Fruit fly (Drosophila melanogaster) whole organism, embryonic: Measurements from ENCODE around the gene sesB.
A peak's percentile ranks its signal among the peaks of the same experiment; 100 is the strongest.

Source experiments
- Adf1 ChIP-seq: fragments of 200-800 bp; sonication (Bioruptor generic); IDR thresholded peaks from 2 replicates; pipeline ENCODE4 v1.3.6; 2022; ENCODE audit warnings: missing biosample characterization, missing genetic modification characterization
- Bgb ChIP-seq: fragments of 200-800 bp; sonication (Bioruptor generic); IDR thresholded peaks from 2 replicates; pipeline ENCODE4 v1.3.6; 2022; ENCODE audit warnings: missing biosample characterization, missing genetic modification characterization; ENCODE audit not compliant: partially characterized antibody
- CG10321 ChIP-seq: fragments of 200-800 bp; sonication (Bioruptor generic); IDR thresholded peaks from 2 replicates; pipeline ENCODE4 v1.3.6; 2022; ENCODE audit warnings: missing biosample characterization, missing genetic modification characterization
- CG11696 ChIP-seq: fragments of 200-800 bp; sonication (Bioruptor generic); IDR thresholded peaks from 2 replicates; pipeline ENCODE4 v1.3.6; 2022; ENCODE audit warnings: missing biosample characterization, missing genetic modification characterization
- CG12391 ChIP-seq: fragments of 200-800 bp; sonication (Bioruptor generic); optimal IDR thresholded peaks from 3 replicates; lab custom pipeline; 2018; ENCODE audit warnings: missing biosample characterization, mild to moderate bottlenecking, missing genetic modification characterization, moderate library complexity
- CG13894 ChIP-seq: fragments of 200-800 bp; sonication (Bioruptor generic); optimal IDR thresholded peaks from 3 replicates; lab custom pipeline; 2018; ENCODE audit warnings: missing biosample characterization, mild to moderate bottlenecking, missing genetic modification characterization, moderate library complexity
- CG16779 ChIP-seq: fragments of 200-800 bp; sonication (Bioruptor generic); IDR thresholded peaks from 2 replicates; pipeline ENCODE4 v1.3.6; 2022; ENCODE audit warnings: missing biosample characterization, missing genetic modification characterization
- CG17385 ChIP-seq: fragments of 200-800 bp; sonication (Bioruptor generic); optimal IDR thresholded peaks from 3 replicates; lab custom pipeline; 2018; ENCODE audit warnings: missing biosample characterization, mild to moderate bottlenecking, missing genetic modification characterization
- CG1832 ChIP-seq: fragments of 200-800 bp; sonication (Bioruptor generic); optimal IDR thresholded peaks from 2 replicates; lab custom pipeline; 2017; ENCODE audit warnings: missing biosample characterization, mild to moderate bottlenecking, missing genetic modification characterization, inconsistent platforms
- CG2129 ChIP-seq: fragments of 200-800 bp; sonication (Bioruptor generic); IDR thresholded peaks from 2 replicates; pipeline ENCODE4 v1.3.6; 2022; ENCODE audit warnings: missing biosample characterization, missing genetic modification characterization; ENCODE audit not compliant: partially characterized antibody
- CG2199 ChIP-seq: fragments of 200-800 bp; sonication (Bioruptor generic); IDR thresholded peaks from 3 replicates; pipeline ENCODE4 v1.3.6; 2022; ENCODE audit warnings: missing biosample characterization, missing genetic modification characterization
- CG2678 ChIP-seq: fragments of 200-800 bp; sonication (Bioruptor generic); optimal IDR thresholded peaks from 3 replicates; lab custom pipeline; 2019; ENCODE audit warnings: missing biosample characterization, mild to moderate bottlenecking, missing genetic modification characterization, moderate library complexity
- CG5245 ChIP-seq: fragments of 200-800 bp; sonication (Bioruptor generic); optimal IDR thresholded peaks from 3 replicates; lab custom pipeline; 2016; ENCODE audit warnings: missing biosample characterization, missing genetic modification characterization
- CG6254 ChIP-seq: fragments of 200-800 bp; sonication (Bioruptor generic); optimal IDR thresholded peaks from 3 replicates; lab custom pipeline; 2017; ENCODE audit warnings: mild to moderate bottlenecking, missing biosample characterization, missing genetic modification reagents, missing genetic modification characterization
- CG7745 ChIP-seq: fragments of 200-800 bp; sonication (Bioruptor generic); optimal IDR thresholded peaks from 2 replicates; lab custom pipeline; 2018; ENCODE audit warnings: missing biosample characterization, mild to moderate bottlenecking, missing genetic modification characterization, moderate library complexity
- CG8290 ChIP-seq, 3 experiments: fragments of 200-800 bp; sonication (Bioruptor generic); optimal IDR thresholded peaks; 2 replicates each; lab custom pipeline; 2016 to 2019; ENCODE audit warnings: missing biosample characterization in 3 of 3, missing genetic modification characterization in 3 of 3, mild to moderate bottlenecking in 2 of 3, moderate library complexity in 1 of 3
- CG8478 ChIP-seq: fragments of >200 bp; optimal IDR thresholded peaks from 2 replicates; lab custom pipeline; 2018
- Hr78 ChIP-seq, 2 experiments: fragments of 200-800 bp in 1 of 2; fragments of >200 bp in 1 of 2; sonication (Bioruptor generic) in 1 of 2; optimal IDR thresholded peaks; 2 replicates each; lab custom pipeline; 2017 to 2019; ENCODE audit warnings: missing biosample characterization in 2 of 2, missing genetic modification characterization in 2 of 2, mild to moderate bottlenecking in 1 of 2, moderate library complexity in 1 of 2
- Med ChIP-seq: fragments of 200-800 bp; sonication (Bioruptor generic); peaks from one replicate; lab custom pipeline; 2016; ENCODE audit warnings: missing biosample characterization, missing genetic modification characterization, mild to moderate bottlenecking, inconsistent platforms, moderate library complexity
- Myb ChIP-seq: fragments of 200-800 bp; sonication (Bioruptor generic); optimal IDR thresholded peaks from 2 replicates; lab custom pipeline; 2016; ENCODE audit warnings: missing biosample characterization, missing genetic modification characterization
- Nf-YC ChIP-seq: fragments of 200-800 bp; optimal IDR thresholded peaks from 3 replicates; lab custom pipeline; 2019; ENCODE audit warnings: missing biosample characterization, mild to moderate bottlenecking, missing genetic modification characterization, moderate library complexity
- Opbp ChIP-seq: fragments of 200-800 bp; sonication (Bioruptor generic); IDR thresholded peaks from 3 replicates; pipeline ENCODE4 v1.3.6; 2022; ENCODE audit warnings: missing biosample characterization, missing genetic modification characterization; ENCODE audit not compliant: partially characterized antibody
- Trl ChIP-seq, 3 experiments: fragments of >200 bp in 2 of 3; fragments of 200-800 bp in 1 of 3; sonication (Bioruptor generic) in 1 of 3; optimal IDR thresholded peaks; 2 replicates in 1 of 3; 3 replicates in 2 of 3; lab custom pipeline; 2016 to 2017; ENCODE audit warnings: missing biosample characterization in 1 of 3, missing genetic modification characterization in 1 of 3
- Usf ChIP-seq: fragments of 200-800 bp; sonication (Bioruptor generic); optimal IDR thresholded peaks from 2 replicates; lab custom pipeline; 2017; ENCODE audit warnings: missing genotype, missing biosample characterization, missing genetic modification characterization
- amos ChIP-seq: fragments of 200-800 bp; sonication (Bioruptor generic); IDR thresholded peaks from 2 replicates; pipeline ENCODE4 v1.3.6; 2022; ENCODE audit warnings: missing biosample characterization, missing genetic modification characterization; ENCODE audit not compliant: partially characterized antibody
- ap ChIP-seq: fragments of 200-800 bp; sonication (Bioruptor generic); IDR thresholded peaks from 2 replicates; pipeline ENCODE4 v1.3.6; 2022; ENCODE audit warnings: missing biosample characterization, missing genetic modification characterization
- caup ChIP-seq: fragments of 200-800 bp; sonication (Bioruptor generic); optimal IDR thresholded peaks from 3 replicates; lab custom pipeline; 2017; ENCODE audit warnings: missing biosample characterization, mild to moderate bottlenecking, missing genetic modification characterization, moderate library complexity; ENCODE audit not compliant: severe bottlenecking
- cg ChIP-seq: fragments of 200-800 bp; sonication (Bioruptor generic); optimal IDR thresholded peaks from 3 replicates; lab custom pipeline; 2019; ENCODE audit warnings: missing biosample characterization, mild to moderate bottlenecking, missing genetic modification characterization, moderate library complexity
- chinmo ChIP-seq: fragments of 200-800 bp; sonication (Bioruptor generic); IDR thresholded peaks from 4 replicates; pipeline ENCODE4 v1.3.6; 2022; ENCODE audit warnings: missing biosample characterization, missing genetic modification characterization; ENCODE audit not compliant: partially characterized antibody
- chn ChIP-seq: fragments of 200-800 bp; sonication (Bioruptor generic); optimal IDR thresholded peaks from 2 replicates; lab custom pipeline; 2016; ENCODE audit warnings: missing biosample characterization, missing genetic modification characterization
- ci ChIP-seq: fragments of 200-800 bp; sonication (Bioruptor generic); IDR thresholded peaks from 3 replicates; pipeline ENCODE4 v1.3.6; 2022; ENCODE audit warnings: missing biosample characterization, missing genetic modification characterization
- crol ChIP-seq: fragments of 200-800 bp; sonication (Bioruptor generic); IDR thresholded peaks from 2 replicates; pipeline ENCODE4 v1.3.6; 2022; ENCODE audit warnings: missing biosample characterization, missing genetic modification characterization
- fu2 ChIP-seq: fragments of 200-800 bp; sonication (Bioruptor generic); optimal IDR thresholded peaks from 2 replicates; lab custom pipeline; 2016; ENCODE audit warnings: missing biosample characterization, missing genetic modification characterization
- grau ChIP-seq: fragments of 200-800 bp; optimal IDR thresholded peaks from 3 replicates; lab custom pipeline; 2019; ENCODE audit warnings: missing biosample characterization, mild to moderate bottlenecking, missing genetic modification characterization, moderate library complexity
- kni ChIP-seq: fragments of 200-800 bp; sonication (Bioruptor generic); optimal IDR thresholded peaks from 3 replicates; lab custom pipeline; 2017; ENCODE audit warnings: mild to moderate bottlenecking, missing biosample characterization, missing genetic modification reagents, missing genetic modification characterization
- lab ChIP-seq: fragments of 200-800 bp; sonication (Bioruptor generic); optimal IDR thresholded peaks from 3 replicates; lab custom pipeline; 2017; ENCODE audit warnings: missing biosample characterization, missing genetic modification characterization, mild to moderate bottlenecking, moderate library complexity, missing genetic modification reagents
- onecut ChIP-seq: fragments of 200-800 bp; sonication (Bioruptor generic); IDR thresholded peaks from 2 replicates; pipeline ENCODE4 v1.3.6; 2022; ENCODE audit warnings: missing biosample characterization, missing genetic modification characterization
- pros ChIP-seq: fragments of 200-800 bp; sonication (Bioruptor generic); optimal IDR thresholded peaks from 3 replicates; lab custom pipeline; 2019; ENCODE audit warnings: missing biosample characterization, mild to moderate bottlenecking, missing genetic modification characterization, moderate library complexity
- psq ChIP-seq: fragments of 200-800 bp; sonication (Bioruptor generic); optimal IDR thresholded peaks from 2 replicates; lab custom pipeline; 2017; ENCODE audit warnings: missing biosample characterization, missing genetic modification characterization
- row ChIP-seq: fragments of 200-800 bp; sonication (Bioruptor generic); IDR thresholded peaks from 3 replicates; pipeline ENCODE4 v1.3.6; 2022; ENCODE audit warnings: missing biosample characterization, missing genetic modification characterization
- sens ChIP-seq: fragments of 200-800 bp; sonication (Bioruptor generic); peaks from one replicate; lab custom pipeline; 2016; ENCODE audit warnings: missing biosample characterization, missing genetic modification characterization
- sisA ChIP-seq: fragments of 200-800 bp; sonication (Bioruptor generic); IDR thresholded peaks from 2 replicates; pipeline ENCODE4 v1.3.6; 2022; ENCODE audit warnings: missing biosample characterization, missing genetic modification characterization
- sr ChIP-seq: fragments of 200-800 bp; sonication (Bioruptor generic); IDR thresholded peaks from 3 replicates; pipeline ENCODE4 v1.3.6; 2022; ENCODE audit warnings: missing biosample characterization, missing genetic modification characterization
- stc ChIP-seq: fragments of 200-800 bp; sonication (Bioruptor generic); IDR thresholded peaks from 2 replicates; pipeline ENCODE4 v1.3.6; 2022; ENCODE audit warnings: missing biosample characterization, missing genetic modification characterization
- stwl ChIP-seq: fragments of 200-800 bp; sonication (Bioruptor generic); optimal IDR thresholded peaks from 3 replicates; lab custom pipeline; 2018; ENCODE audit warnings: missing biosample characterization, mild to moderate bottlenecking, missing genetic modification characterization, moderate library complexity
- z ChIP-seq: fragments of 200-800 bp; sonication (Bioruptor generic); IDR thresholded peaks from 3 replicates; pipeline ENCODE4 v1.3.6; 2022; ENCODE audit warnings: missing biosample characterization, missing genetic modification characterization

Gene sesB

dm6 chrX:10822096-10822495 is 35.3 kb upstream of the sesB start:
- TF ChIP-seq Opbp (GFP tag; lab: Robert Waterston, UW) (0 out of 3 replicates have a peak, but pooled peaks have one; percentile 14), chn (peak; percentile 73), CG16779 (no peak), psq (GFP tag; lab: Kevin White, UChicago) (no peak), stwl (tag; lab: Kevin White, UChicago) (peak; percentile 20), CG11696 (GFP tag; lab: Robert Waterston, UW) (no peak), onecut (peak; percentile 96), crol (GFP tag; lab: Robert Waterston, UW) (peak; percentile 57; the same call in 1 of the 2 replicates), ap (GFP tag; lab: Robert Waterston, UW) (no peak), sens (GFP tag; lab: Kevin White, UChicago) (peak; percentile 68), CG10321 (GFP tag; lab: Robert Waterston, UW) (peak; percentile 79), sr (GFP tag; lab: Robert Waterston, UW) (0 out of 3 replicates have a peak, but pooled peaks have one; percentile 41), stc (GFP tag; lab: Robert Waterston, UW) (no peak), z (GFP tag; lab: Robert Waterston, UW) (peak; percentile 87), CG2129 (GFP tag; lab: Robert Waterston, UW) (no peak), ci (GFP tag; lab: Robert Waterston, UW) (0 out of 3 replicates have a peak, but pooled peaks have one; percentile 8), fu2 (GFP tag; lab: Kevin White, UChicago) (no peak), Nf-YC (peak; percentile 9), CG1832 (GFP tag; lab: Kevin White, UChicago) (peak; percentile 80), sisA (GFP tag; lab: Robert Waterston, UW) (no peak), pros (GFP tag; lab: Kevin White, UChicago) (peak; percentile 91), Trl (optimal IDR thresholded peaks at IDR 0.05; lab: Kevin White, UChicago) (peak; percentile 29 to 57), Trl (GFP tag; optimal IDR thresholded peaks at IDR 0.05; lab: Kevin White, UChicago) (no peak), CG6254 (GFP tag; lab: Kevin White, UChicago) (no peak), CG8478 (no peak)

DNA sequence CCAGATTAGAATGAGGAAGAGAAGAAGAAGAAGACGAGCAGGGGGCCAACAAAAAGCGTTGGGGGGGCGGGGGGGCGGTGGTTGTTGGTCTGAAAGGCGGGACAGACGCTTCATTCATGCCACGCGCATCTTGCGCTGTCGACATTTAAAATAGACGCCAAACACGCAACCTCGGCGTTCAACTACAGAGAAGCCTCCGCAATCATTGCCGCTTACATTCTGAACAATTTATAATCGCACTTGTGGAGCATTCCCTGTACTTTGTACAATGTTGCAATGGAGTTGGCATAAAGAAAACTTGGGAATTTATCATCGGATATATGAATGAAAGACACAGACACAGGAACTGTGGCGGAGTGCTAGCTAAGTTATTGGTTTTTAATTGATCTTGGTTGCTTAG is 34.0 kb upstream of the sesB start:
- peak; percentile 12 for TF ChIP-seq Med
- TF ChIP-seq CG7745 (tag; lab: Kevin White, UChicago), result no peak
- TF ChIP-seq crol (GFP tag; lab: Robert Waterston, UW), result peak; percentile 76
- peak; percentile 40 for TF ChIP-seq CG17385
- peak; percentile 83 for TF ChIP-seq grau (tag; lab: Kevin White, UChicago)
- TF ChIP-seq row (GFP tag; lab: Robert Waterston, UW), result peak; percentile 21; the same call in 1 of the 3 replicates
- no peak for TF ChIP-seq CG5245 (GFP tag; lab: Kevin White, UChicago)

DNA sequence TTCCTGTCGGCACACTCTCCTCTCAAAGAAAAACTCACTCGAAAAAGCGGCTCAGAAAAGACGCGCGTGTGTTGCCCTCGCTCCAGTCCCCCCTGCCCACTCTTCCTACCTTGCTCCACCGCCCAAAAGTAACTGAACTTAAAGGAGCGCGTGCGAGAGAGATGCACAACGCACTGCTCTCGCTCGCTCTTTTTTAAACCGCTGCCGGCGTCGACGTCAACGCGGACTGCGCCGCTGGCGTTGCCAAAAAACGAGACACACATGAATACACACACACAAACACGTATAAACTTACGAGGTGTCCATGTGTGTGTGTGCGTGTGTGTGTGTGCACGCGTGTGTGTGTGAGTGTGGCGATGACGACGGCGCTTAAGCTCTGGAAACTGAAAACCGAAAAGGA is 30.1 kb upstream of the sesB start:
- no peak for TF ChIP-seq Myb (GFP tag; lab: Kevin White, UChicago)
- peak; percentile 99 for TF ChIP-seq Adf1
- TF ChIP-seq chn, result peak; percentile 29
- TF ChIP-seq Hr78 (GFP tag; optimal IDR thresholded peaks at IDR 0.05; lab: Kevin White, UChicago), result no peak
- TF ChIP-seq CG2199 (GFP tag; lab: Robert Waterston, UW), result 0 out of 3 replicates have a peak, but pooled peaks have one; percentile 38
- no peak for TF ChIP-seq grau (tag; lab: Kevin White, UChicago)
- peak; percentile 56; the same call in 1 of the 2 replicates for TF ChIP-seq Bgb (GFP tag; lab: Robert Waterston, UW)
- TF ChIP-seq CG12391, result no peak
- TF ChIP-seq Usf (GFP tag; lab: Kevin White, UChicago), result no peak
- no peak for TF ChIP-seq CG8290 (GFP tag; optimal IDR thresholded peaks at IDR 0.05; lab: Kevin White, UChicago)
- peak in 1 of 2 experiments; percentile 15 for TF ChIP-seq CG8290 (tag; optimal IDR thresholded peaks at IDR 0.05; lab: Kevin White, UChicago)
- TF ChIP-seq CG1832 (GFP tag; lab: Kevin White, UChicago), result peak; percentile 89
- peak; percentile 5 for TF ChIP-seq kni (GFP tag; lab: Kevin White, UChicago)
- no peak for TF ChIP-seq caup
- peak; percentile 14 for TF ChIP-seq CG13894 (tag; lab: Kevin White, UChicago)
- TF ChIP-seq lab (GFP tag; lab: Kevin White, UChicago), result no peak
- peak; percentile 56 for TF ChIP-seq pros (GFP tag; lab: Kevin White, UChicago)
- TF ChIP-seq CG2678 (tag; lab: Kevin White, UChicago), result no peak
- peak; percentile 94 for TF ChIP-seq cg (GFP tag; lab: Kevin White, UChicago)
- TF ChIP-seq amos (GFP tag; lab: Robert Waterston, UW), result peak; percentile 45; the same call in 1 of the 2 replicates
- 0 out of 4 replicates have a peak, but pooled peaks have one; percentile 47 for TF ChIP-seq chinmo (GFP tag; lab: Robert Waterston, UW)
